Worm (Caenorhabditis elegans) whole organism, L4 larva: ENCODE results near the gene ucr-2.3.
A peak's percentile ranks its signal among the peaks of the same experiment; 100 is the strongest.

Source experiments
- ZK546.5 ChIP-seq, 2 experiments: sonication (generic microtip); optimal IDR thresholded peaks; 2 replicates each; lab custom pipeline; 2017; ENCODE audit warnings: missing biosample characterization in 2 of 2, missing genetic modification characterization in 2 of 2
- egl-27 ChIP-seq: sonication (generic microtip); optimal IDR thresholded peaks from 3 replicates; lab custom pipeline; 2017; ENCODE audit warnings: missing biosample characterization, missing genetic modification reagents, missing genetic modification characterization
- mdl-1 ChIP-seq, 2 experiments: fragments of 150-350 bp in 1 of 2; sonication (generic microtip) in 1 of 2; optimal IDR thresholded peaks; 2 replicates each; lab custom pipeline; 2014 to 2017; ENCODE audit warnings: missing biosample characterization in 2 of 2, missing genetic modification characterization in 2 of 2
- pqm-1 ChIP-seq: sonication (generic microtip); optimal IDR thresholded peaks from 2 replicates; lab custom pipeline; 2017; ENCODE audit warnings: missing biosample characterization, missing genetic modification characterization
- spr-1 ChIP-seq: sonication (generic microtip); optimal IDR thresholded peaks from 2 replicates; lab custom pipeline; 2016; ENCODE audit warnings: mild to moderate bottlenecking, missing genetic modification characterization, missing compliant biosample characterization

- peak; percentile 58 for TF ChIP-seq spr-1 (tag; lab: Kevin White, UChicago)
- TF ChIP-seq pqm-1 (tag; lab: Kevin White, UChicago): peak; percentile 5
- peak; percentile 41 to 53 for TF ChIP-seq mdl-1 (tag; optimal IDR thresholded peaks at IDR 0.05; lab: Kevin White, UChicago)
- TF ChIP-seq egl-27: no peak
- peak in 1 of 2 experiments; percentile 45 for TF ChIP-seq ZK546.5 (tag; optimal IDR thresholded peaks at IDR 0.05; lab: Kevin White, UChicago)
Measured at ce11 chrIII:835713-836278, 43.9 kb upstream of the ucr-2.3 start.
